Worm (Caenorhabditis elegans): ENCODE results near the gene fat-1.

The fat-1 gene

DNA sequence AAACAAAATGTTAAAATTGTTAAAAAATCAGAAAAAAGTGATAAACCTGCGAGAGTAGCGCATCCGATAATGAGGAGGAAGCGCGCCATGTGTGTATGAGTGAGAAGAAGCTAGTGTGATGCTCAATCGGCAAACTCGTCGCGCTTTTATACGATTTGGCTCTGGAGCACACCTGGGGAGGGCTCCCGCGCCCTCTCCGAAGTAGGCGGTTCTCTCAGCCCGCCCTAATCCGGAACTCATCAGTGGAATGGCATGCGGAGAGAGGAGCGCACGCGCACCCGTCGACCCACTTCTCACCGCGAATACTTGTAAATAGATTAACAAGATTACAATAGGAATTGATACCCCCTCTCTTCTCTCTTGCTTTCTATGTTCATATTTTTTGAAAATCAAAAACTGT lies 15.8 kb downstream of the fat-1 start, which contains the start of gene pqn-74:
pqn-74 (minus strand) TSS at position 122 of the 400 bp plus-strand sequence.
- no peak for TF ChIP-seq Y55F3AM.14 (GFP tag; optimal IDR thresholded peaks at IDR 0.05)
- TF ChIP-seq nhr-237 (tag; optimal IDR thresholded peaks at IDR 0.05), result no peak
- TF ChIP-seq ZK546.5 (tag; optimal IDR thresholded peaks at IDR 0.05), result no peak

DNA sequence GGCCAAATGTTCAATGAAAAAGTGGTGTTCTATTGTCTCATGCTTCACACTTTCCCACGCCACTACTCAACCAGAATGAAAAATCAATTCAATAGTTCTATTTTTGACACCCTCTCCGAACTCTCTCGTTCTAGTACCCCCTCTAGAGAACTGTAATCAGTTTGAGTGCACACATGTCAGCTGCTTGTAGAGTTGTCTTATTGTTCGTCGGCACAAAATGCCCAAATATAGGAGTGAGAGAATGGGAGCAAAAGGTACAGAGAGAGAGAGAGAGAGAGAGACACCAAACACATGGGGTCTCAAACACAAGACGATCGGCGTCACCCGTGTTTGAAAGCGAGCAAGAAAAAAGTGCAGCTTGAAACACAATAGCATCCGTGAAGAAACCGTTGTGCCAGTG lies 18.8 kb downstream of the fat-1 start:
- TF ChIP-seq elt-1 (tag; optimal IDR thresholded peaks at IDR 0.05), result no peak
- no peak for TF ChIP-seq mbf-1 (tag; optimal IDR thresholded peaks at IDR 0.05)
- no peak for TF ChIP-seq nhr-237 (tag; optimal IDR thresholded peaks at IDR 0.05)
- TF ChIP-seq sem-4 (tag; optimal IDR thresholded peaks at IDR 0.05), result no peak
- TF ChIP-seq zag-1 (tag; optimal IDR thresholded peaks at IDR 0.05), result no peak
- TF ChIP-seq blmp-1 (tag; optimal IDR thresholded peaks at IDR 0.05; ENCODE audit: insufficient read depth), result no peak
- TF ChIP-seq nhr-11 (tag; optimal IDR thresholded peaks at IDR 0.05), result no peak
- peak; percentile 53 for TF ChIP-seq nhr-129 (tag; optimal IDR thresholded peaks at IDR 0.05)
- peak; percentile 27 for TF ChIP-seq fos-1 (tag; optimal IDR thresholded peaks at IDR 0.05)
- no peak for TF ChIP-seq alr-1 (tag; optimal IDR thresholded peaks at IDR 0.05)
- TF ChIP-seq crh-2 (tag; optimal IDR thresholded peaks at IDR 0.05), result no peak
- TF ChIP-seq lin-39 (tag; optimal IDR thresholded peaks at IDR 0.05), result no peak
- TF ChIP-seq skn-1 (tag; optimal IDR thresholded peaks at IDR 0.05), result no peak
- TF ChIP-seq Y55F3AM.14 (GFP tag; optimal IDR thresholded peaks at IDR 0.05), result no peak
- no peak for TF ChIP-seq lin-11 (tag; optimal IDR thresholded peaks at IDR 0.05)
- peak; percentile 23 for TF ChIP-seq F13H6.1 (tag; optimal IDR thresholded peaks at IDR 0.05)
- TF ChIP-seq ceh-82 (tag; optimal IDR thresholded peaks at IDR 0.05), result no peak
- no peak for TF ChIP-seq lin-13 (GFP tag; optimal IDR thresholded peaks at IDR 0.05)
- TF ChIP-seq sma-9 (GFP tag; optimal IDR thresholded peaks at IDR 0.05), result peak; percentile 34
- no peak for TF ChIP-seq sma-9 (tag; optimal IDR thresholded peaks at IDR 0.05)
- no peak for TF ChIP-seq ztf-11 (tag; optimal IDR thresholded peaks at IDR 0.05)
- TF ChIP-seq nhr-23 (tag; optimal IDR thresholded peaks at IDR 0.05), result no peak

DNA sequence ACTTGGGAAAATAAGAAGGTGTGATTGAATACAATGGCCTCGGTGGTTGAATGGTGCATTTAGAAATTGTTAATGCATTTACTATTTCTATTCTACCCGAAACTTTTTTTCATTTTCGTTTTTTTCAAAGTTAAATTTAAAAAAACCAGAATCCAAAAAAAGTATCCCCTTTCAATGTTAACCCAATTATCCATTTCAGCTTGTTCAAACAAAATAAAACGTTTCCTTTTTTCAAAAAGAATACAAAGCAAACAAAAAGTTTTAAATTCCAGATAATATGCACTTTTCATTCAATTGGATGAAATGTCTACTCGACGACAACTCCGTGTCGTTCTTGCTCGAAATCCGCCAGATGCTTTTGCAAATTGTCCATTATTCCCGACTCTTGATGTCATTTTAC lies 27.1 kb downstream of the fat-1 start, which contains the start of gene W02A2.5:
W02A2.5 (plus strand) TSS at position 301 of the 400 bp plus-strand sequence.
- TF ChIP-seq ZK546.5 (tag; optimal IDR thresholded peaks at IDR 0.05) (no peak), skn-1 (tag; optimal IDR thresholded peaks at IDR 0.05) (no peak), unc-39 (tag; optimal IDR thresholded peaks at IDR 0.05) (no peak), lsy-2 (tag; optimal IDR thresholded peaks at IDR 0.05) (no peak), nhr-23 (tag; optimal IDR thresholded peaks at IDR 0.05) (no peak), fos-1 (tag; optimal IDR thresholded peaks at IDR 0.05) (no peak), dmd-4 (tag; optimal IDR thresholded peaks at IDR 0.05) (no peak), alr-1 (tag; optimal IDR thresholded peaks at IDR 0.05) (no peak)

DNA sequence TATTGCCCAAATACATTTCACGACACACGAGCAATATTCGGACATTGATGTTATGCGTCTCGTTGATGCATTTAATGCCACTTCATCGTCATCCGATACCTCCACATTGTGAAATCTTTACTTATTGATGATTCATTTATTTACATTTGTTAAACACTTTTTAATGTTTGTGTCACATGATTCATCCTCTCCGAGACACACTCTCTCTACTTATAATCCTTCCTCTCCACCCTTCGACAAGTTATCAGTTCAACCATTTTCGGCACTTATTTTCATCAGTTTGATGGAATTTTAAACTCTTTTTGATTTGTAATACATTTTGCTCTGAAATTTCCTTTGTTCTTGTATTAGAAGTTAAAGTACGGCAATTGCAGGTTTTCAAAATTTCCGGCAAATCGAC lies 30.6 kb downstream of the fat-1 start:
- peak; percentile 13 for TF ChIP-seq gmeb-1 (tag; optimal IDR thresholded peaks at IDR 0.05)
- TF ChIP-seq skn-1 (tag; optimal IDR thresholded peaks at IDR 0.05), result no peak
- peak; percentile 63 for TF ChIP-seq nhr-129 (tag; optimal IDR thresholded peaks at IDR 0.05)
- TF ChIP-seq F13H6.1 (tag; optimal IDR thresholded peaks at IDR 0.05), result peak; percentile 9
- peak; percentile 73 for TF ChIP-seq fos-1 (tag; optimal IDR thresholded peaks at IDR 0.05)
- TF ChIP-seq crh-2 (tag; optimal IDR thresholded peaks at IDR 0.05), result no peak
- peak; percentile 61 for TF ChIP-seq sma-9 (GFP tag; optimal IDR thresholded peaks at IDR 0.05)
- no peak for TF ChIP-seq sma-9 (tag; optimal IDR thresholded peaks at IDR 0.05)

DNA sequence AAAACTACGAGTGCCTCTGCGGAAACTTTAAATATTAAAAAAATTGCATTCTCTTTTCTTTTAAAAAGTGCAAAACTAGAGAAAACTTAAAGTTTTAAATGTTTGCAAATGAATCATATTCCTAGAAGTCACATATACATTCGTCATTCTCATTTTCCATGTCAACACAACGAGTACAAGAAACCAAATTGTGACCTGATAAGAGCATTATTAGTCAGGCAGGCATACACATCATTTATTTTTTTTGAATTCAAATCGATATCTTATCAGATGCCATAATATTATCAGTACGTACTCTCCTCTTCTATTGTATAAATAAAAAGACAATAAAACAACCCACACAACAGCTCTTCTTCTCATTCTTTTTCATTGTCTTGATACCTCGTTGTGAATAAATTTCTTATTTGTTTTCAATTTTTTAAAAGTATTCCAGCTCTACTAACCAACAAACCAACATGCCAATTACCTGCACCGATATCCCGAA lies 31.8 kb downstream of the fat-1 start, which contains the start of gene W02A2.9:
W02A2.9 (plus strand) TSS at position 434 of the 484 bp plus-strand sequence.
- no peak for TF ChIP-seq mab-5 (tag; optimal IDR thresholded peaks at IDR 0.05)
- peak; percentile 74 for TF ChIP-seq sma-9 (GFP tag; optimal IDR thresholded peaks at IDR 0.05)
- no peak for TF ChIP-seq sma-9 (tag; optimal IDR thresholded peaks at IDR 0.05)
- peak; percentile 30 for TF ChIP-seq nhr-129 (tag; optimal IDR thresholded peaks at IDR 0.05)
- peak; percentile 43 for TF ChIP-seq crh-2 (tag; optimal IDR thresholded peaks at IDR 0.05)
- TF ChIP-seq fos-1 (tag; optimal IDR thresholded peaks at IDR 0.05), result peak; percentile 93
- peak; percentile 21 for TF ChIP-seq gmeb-1 (tag; optimal IDR thresholded peaks at IDR 0.05)
- TF ChIP-seq lsy-2 (tag; optimal IDR thresholded peaks at IDR 0.05), result no peak
- no peak for TF ChIP-seq nhr-12 (tag; optimal IDR thresholded peaks at IDR 0.05)
- no peak for TF ChIP-seq peb-1 (tag; optimal IDR thresholded peaks at IDR 0.05)
- no peak for TF ChIP-seq aly-2 (tag; optimal IDR thresholded peaks at IDR 0.05)
- TF ChIP-seq nhr-11 (tag; optimal IDR thresholded peaks at IDR 0.05), result no peak

DNA sequence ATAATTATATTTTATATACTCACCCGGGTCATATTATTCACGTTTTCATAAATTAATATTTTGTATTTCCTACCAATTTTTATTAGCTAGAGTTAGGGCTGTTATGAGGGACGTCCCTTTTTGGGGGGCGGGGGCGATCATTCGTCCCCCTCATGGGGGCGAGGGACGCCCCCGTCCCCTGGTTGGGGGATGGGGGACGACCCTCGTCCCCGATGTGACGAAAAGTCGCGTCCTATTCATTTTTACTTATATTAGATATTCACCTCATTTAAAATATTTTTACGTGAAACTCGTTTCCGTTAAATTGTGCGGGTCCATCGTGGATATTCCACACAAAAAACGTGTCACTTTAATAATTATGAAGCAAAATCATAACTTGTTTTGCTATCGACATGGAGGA lies 33.1 kb downstream of the fat-1 start, which contains the start of gene W02A2.12:
W02A2.12 (minus strand) TSS at position 240 of the 400 bp plus-strand sequence.
- TF ChIP-seq nhr-23 (tag; optimal IDR thresholded peaks at IDR 0.05) (no peak), lin-13 (GFP tag; optimal IDR thresholded peaks at IDR 0.05) (no peak), nhr-77 (tag; optimal IDR thresholded peaks at IDR 0.05) (no peak), lin-11 (tag; optimal IDR thresholded peaks at IDR 0.05) (no peak)

Data from whole organism, L2 larva.